Fruit fly (Drosophila melanogaster) whole organism, embryonic: Measurements from ENCODE around the gene eys.

Source experiments
- Aef1 ChIP-seq: fragments of 200-800 bp; sonication (Bioruptor generic); IDR thresholded peaks from 3 replicates; pipeline ENCODE4 v1.3.6; 2022; ENCODE audit warnings: missing biosample characterization, missing genetic modification characterization
- B-H1 ChIP-seq: fragments of 200-800 bp; sonication (Bioruptor generic); IDR thresholded peaks from 3 replicates; pipeline ENCODE4 v1.3.6; 2022; ENCODE audit warnings: missing biosample characterization, missing genetic modification characterization
- BEAF-32 ChIP-seq: fragments of 200-800 bp; sonication (Bioruptor generic); optimal IDR thresholded peaks from 3 replicates; lab custom pipeline; 2017; ENCODE audit warnings: missing biosample characterization, missing genetic modification characterization, mild to moderate bottlenecking, moderate library complexity, missing genetic modification reagents
- BtbVII ChIP-seq: fragments of 200-800 bp; sonication (Bioruptor generic); optimal IDR thresholded peaks from 3 replicates; lab custom pipeline; 2017; ENCODE audit warnings: missing biosample characterization, mild to moderate bottlenecking, missing genetic modification characterization
- CG10209 ChIP-seq: fragments of 200-800 bp; sonication (Bioruptor generic); optimal IDR thresholded peaks from 3 replicates; lab custom pipeline; 2017; ENCODE audit warnings: missing biosample characterization, mild to moderate bottlenecking, missing genetic modification characterization, missing genetic modification reagents
- CG11504 ChIP-seq: fragments of 200-800 bp; sonication (Bioruptor generic); optimal IDR thresholded peaks from 3 replicates; lab custom pipeline; 2019; ENCODE audit warnings: missing biosample characterization, mild to moderate bottlenecking, missing genetic modification characterization, moderate library complexity
- CG12391 ChIP-seq: fragments of 200-800 bp; sonication (Bioruptor generic); optimal IDR thresholded peaks from 3 replicates; lab custom pipeline; 2018; ENCODE audit warnings: missing biosample characterization, mild to moderate bottlenecking, missing genetic modification characterization, moderate library complexity
- CG12659 ChIP-seq: fragments of 200-800 bp; sonication (Bioruptor generic); optimal IDR thresholded peaks from 3 replicates; lab custom pipeline; 2017; ENCODE audit warnings: mild to moderate bottlenecking, missing biosample characterization, missing genetic modification reagents, missing genetic modification characterization
- CG14014 ChIP-seq: fragments of 200-800 bp; sonication (Bioruptor generic); IDR thresholded peaks from 2 replicates; pipeline ENCODE4 v1.3.6; 2022; ENCODE audit warnings: missing biosample characterization, missing genetic modification characterization
- CG1602 ChIP-seq: fragments of 200-800 bp; sonication (Bioruptor generic); optimal IDR thresholded peaks from 3 replicates; lab custom pipeline; 2016; ENCODE audit warnings: missing biosample characterization, missing genetic modification characterization
- CG17328 ChIP-seq: fragments of 200-800 bp; sonication (Bioruptor generic); IDR thresholded peaks from 2 replicates; pipeline ENCODE4 v1.3.6; 2022; ENCODE audit warnings: missing biosample characterization, missing genetic modification characterization
- CG17359 ChIP-seq: fragments of 200-800 bp; sonication (Bioruptor generic); optimal IDR thresholded peaks from 3 replicates; lab custom pipeline; 2018; ENCODE audit warnings: missing biosample characterization, mild to moderate bottlenecking, missing genetic modification characterization, moderate library complexity
- CG18011 ChIP-seq: fragments of 200-800 bp; sonication (Bioruptor generic); optimal IDR thresholded peaks from 2 replicates; lab custom pipeline; 2017; ENCODE audit warnings: missing biosample characterization, missing genetic modification characterization, mild to moderate bottlenecking, moderate library complexity, missing genotype
- CG18619 ChIP-seq: fragments of 200-800 bp; sonication (Bioruptor generic); optimal IDR thresholded peaks from 3 replicates; lab custom pipeline; 2017; ENCODE audit warnings: missing biosample characterization, mild to moderate bottlenecking, missing genetic modification characterization
- CG31224 ChIP-seq: fragments of 200-800 bp; sonication (Bioruptor generic); IDR thresholded peaks from 2 replicates; pipeline ENCODE4 v1.3.6; 2022; ENCODE audit warnings: missing biosample characterization, missing genetic modification characterization
- CG3281 ChIP-seq: fragments of 200-800 bp; sonication (Bioruptor generic); optimal IDR thresholded peaks from 3 replicates; lab custom pipeline; 2017; ENCODE audit warnings: missing biosample characterization, mild to moderate bottlenecking, missing genetic modification characterization
- CG3838 ChIP-seq: fragments of 200-800 bp; sonication (Bioruptor generic); optimal IDR thresholded peaks from 3 replicates; lab custom pipeline; 2016; ENCODE audit warnings: missing biosample characterization, missing genetic modification characterization
- CG5245 ChIP-seq: fragments of 200-800 bp; sonication (Bioruptor generic); optimal IDR thresholded peaks from 3 replicates; lab custom pipeline; 2016; ENCODE audit warnings: missing biosample characterization, missing genetic modification characterization
- CG7372 ChIP-seq: fragments of 200-800 bp; sonication (Bioruptor generic); IDR thresholded peaks from 2 replicates; pipeline ENCODE4 v1.3.6; 2022; ENCODE audit warnings: missing biosample characterization, missing genetic modification characterization
- CG7839 ChIP-seq: fragments of 200-800 bp; sonication (Bioruptor generic); optimal IDR thresholded peaks from 3 replicates; lab custom pipeline; 2018; ENCODE audit warnings: missing biosample characterization, mild to moderate bottlenecking, missing genetic modification characterization, moderate library complexity
- CG8388 ChIP-seq: fragments of 200-800 bp; sonication (Bioruptor generic); optimal IDR thresholded peaks from 2 replicates; lab custom pipeline; 2019; ENCODE audit warnings: missing biosample characterization, mild to moderate bottlenecking, missing genetic modification characterization, moderate library complexity
- CG9727 ChIP-seq: fragments of 200-800 bp; sonication (Bioruptor generic); optimal IDR thresholded peaks from 3 replicates; lab custom pipeline; 2017; ENCODE audit warnings: missing biosample characterization, mild to moderate bottlenecking, missing genetic modification characterization
- Chrac-16 ChIP-seq: fragments of 200-800 bp; sonication (Bioruptor generic); optimal IDR thresholded peaks from 3 replicates; lab custom pipeline; 2016; ENCODE audit warnings: missing biosample characterization, missing genetic modification characterization
- Dek ChIP-seq: fragments of 200-800 bp; sonication (Bioruptor generic); optimal IDR thresholded peaks from 3 replicates; lab custom pipeline; 2019; ENCODE audit warnings: missing biosample characterization, mild to moderate bottlenecking, missing genetic modification characterization, moderate library complexity
- E2f2 ChIP-seq: fragments of 200-800 bp; sonication (Bioruptor generic); IDR thresholded peaks from 2 replicates; pipeline ENCODE4 v1.3.6; 2022; ENCODE audit warnings: missing biosample characterization, missing genetic modification characterization
- H15 ChIP-seq: fragments of 200-800 bp; sonication (Bioruptor generic); IDR thresholded peaks from 3 replicates; pipeline ENCODE4 v1.3.6; 2022; ENCODE audit warnings: missing biosample characterization, missing genetic modification characterization
- HHEX ChIP-seq: fragments of 200-800 bp; sonication (Bioruptor generic); optimal IDR thresholded peaks from 3 replicates; lab custom pipeline; 2017; ENCODE audit warnings: missing biosample characterization, mild to moderate bottlenecking, missing genetic modification characterization, missing genetic modification reagents
- Hmx ChIP-seq: fragments of 200-800 bp; sonication (Bioruptor generic); optimal IDR thresholded peaks from 2 replicates; lab custom pipeline; 2016; ENCODE audit warnings: missing biosample characterization, missing genetic modification characterization
- Hr39 ChIP-seq: fragments of >200 bp; optimal IDR thresholded peaks from 2 replicates; lab custom pipeline; 2017
- MBD-R2 ChIP-seq: fragments of 200-800 bp; sonication (Bioruptor generic); IDR thresholded peaks from 2 replicates; pipeline ENCODE4 v1.3.6; 2022; ENCODE audit warnings: missing biosample characterization, missing genetic modification characterization
- Meics ChIP-seq: fragments of 200-800 bp; sonication (Bioruptor generic); optimal IDR thresholded peaks from 2 replicates; lab custom pipeline; 2017; ENCODE audit warnings: missing biosample characterization, mild to moderate bottlenecking, missing genetic modification characterization
- NC2β ChIP-seq: fragments of 200-800 bp; sonication (Bioruptor generic); optimal IDR thresholded peaks from 2 replicates; lab custom pipeline; 2016; ENCODE audit warnings: missing biosample characterization, missing genetic modification characterization
- ci ChIP-seq: fragments of 200-800 bp; sonication (Bioruptor generic); IDR thresholded peaks from 3 replicates; pipeline ENCODE4 v1.3.6; 2022; ENCODE audit warnings: missing biosample characterization, missing genetic modification characterization
- exex ChIP-seq: fragments of 200-800 bp; sonication (Bioruptor generic); optimal IDR thresholded peaks from 4 replicates; lab custom pipeline; 2018; ENCODE audit warnings: missing biosample characterization, mild to moderate bottlenecking, missing genetic modification characterization, moderate library complexity
- gcm ChIP-seq: fragments of 200-800 bp; sonication (Bioruptor generic); optimal IDR thresholded peaks from 2 replicates; lab custom pipeline; 2019; ENCODE audit warnings: missing biosample characterization, mild to moderate bottlenecking, missing genetic modification characterization, moderate library complexity
- gem ChIP-seq: fragments of 200-800 bp; sonication (Bioruptor generic); optimal IDR thresholded peaks from 2 replicates; lab custom pipeline; 2019; ENCODE audit warnings: missing biosample characterization, mild to moderate bottlenecking, missing genetic modification characterization, moderate library complexity
- gt ChIP-seq: fragments of 200-800 bp; sonication (Bioruptor generic); IDR thresholded peaks from 2 replicates; pipeline ENCODE4 v1.3.6; 2022; ENCODE audit warnings: missing biosample characterization, missing genetic modification characterization
- ind ChIP-seq: fragments of 200-800 bp; sonication (Bioruptor generic); optimal IDR thresholded peaks from 3 replicates; lab custom pipeline; 2016; ENCODE audit warnings: missing biosample characterization, missing genetic modification characterization
- kay ChIP-seq: fragments of 200-800 bp; sonication (Bioruptor generic); optimal IDR thresholded peaks from 2 replicates; lab custom pipeline; 2016; ENCODE audit warnings: missing biosample characterization, missing genetic modification characterization
- kni ChIP-seq: fragments of 200-800 bp; sonication (Bioruptor generic); optimal IDR thresholded peaks from 3 replicates; lab custom pipeline; 2017; ENCODE audit warnings: mild to moderate bottlenecking, missing biosample characterization, missing genetic modification reagents, missing genetic modification characterization
- mirr ChIP-seq: fragments of 200-800 bp; sonication (Bioruptor generic); optimal IDR thresholded peaks from 3 replicates; lab custom pipeline; 2018; ENCODE audit warnings: missing biosample characterization, mild to moderate bottlenecking, missing genetic modification characterization
- pan ChIP-seq, 4 experiments: fragments of >200 bp in 3 of 4; fragments of 200-800 bp in 1 of 4; sonication (Bioruptor generic) in 1 of 4; optimal IDR thresholded peaks in 3 of 4; IDR thresholded peaks in 1 of 4; 2 replicates each; pipeline versions ENCODE4 v1.3.6 to Lab custom; 2017 to 2022; ENCODE audit warnings: missing biosample characterization in 2 of 4, missing genetic modification characterization in 2 of 4, mixed read lengths in 1 of 4
- phol ChIP-seq: fragments of 200-800 bp; sonication (Bioruptor generic); optimal IDR thresholded peaks from 3 replicates; lab custom pipeline; 2018; ENCODE audit warnings: missing biosample characterization, mild to moderate bottlenecking, missing genetic modification characterization, moderate library complexity
- pita ChIP-seq: fragments of 200-800 bp; sonication (Bioruptor generic); optimal IDR thresholded peaks from 2 replicates; lab custom pipeline; 2017; ENCODE audit warnings: missing biosample characterization, mild to moderate bottlenecking, missing genetic modification characterization
- pros ChIP-seq: fragments of 200-800 bp; sonication (Bioruptor generic); optimal IDR thresholded peaks from 3 replicates; lab custom pipeline; 2019; ENCODE audit warnings: missing biosample characterization, mild to moderate bottlenecking, missing genetic modification characterization, moderate library complexity
- row ChIP-seq: fragments of 200-800 bp; sonication (Bioruptor generic); IDR thresholded peaks from 3 replicates; pipeline ENCODE4 v1.3.6; 2022; ENCODE audit warnings: missing biosample characterization, missing genetic modification characterization
- sim ChIP-seq: fragments of 200-800 bp; sonication (Bioruptor generic); IDR thresholded peaks from 2 replicates; pipeline ENCODE4 v1.3.6; 2022; ENCODE audit warnings: missing biosample characterization, missing genetic modification characterization
- sqz ChIP-seq: fragments of 200-800 bp; sonication (Bioruptor generic); optimal IDR thresholded peaks from 3 replicates; lab custom pipeline; 2018; ENCODE audit warnings: missing biosample characterization, mild to moderate bottlenecking, missing genetic modification characterization
- tio ChIP-seq: fragments of 200-800 bp; sonication (Bioruptor generic); optimal IDR thresholded peaks from 2 replicates; lab custom pipeline; 2017; ENCODE audit warnings: missing biosample characterization, missing genetic modification characterization, inconsistent platforms
- unc-4 ChIP-seq: fragments of 200-800 bp; sonication (Bioruptor generic); IDR thresholded peaks from 2 replicates; pipeline ENCODE4 v1.3.6; 2022; ENCODE audit warnings: missing biosample characterization, missing genetic modification characterization; ENCODE audit not compliant: partially characterized antibody

The eys gene

DNA sequence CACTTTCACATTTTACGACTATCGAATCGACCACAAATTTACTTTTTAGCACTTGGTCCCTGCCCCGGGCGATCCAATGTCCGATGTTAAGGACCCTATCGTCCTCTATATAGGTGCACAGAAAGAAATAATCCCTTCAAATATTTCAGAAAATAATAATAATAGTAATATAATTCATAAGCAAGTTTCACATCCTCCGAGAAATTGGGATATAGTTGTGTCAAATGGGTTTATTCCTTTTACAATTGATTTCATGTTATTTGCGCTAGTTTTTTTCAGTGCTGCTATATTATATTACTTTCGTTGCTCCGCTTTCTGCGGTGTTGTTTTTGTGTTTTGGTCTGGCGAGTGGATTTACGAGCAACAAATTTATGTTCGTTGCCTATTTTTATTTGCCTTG, 37.0 kb downstream of the eys start (continued):
- TF ChIP-seq CG17328 (GFP tag; lab: Robert Waterston, UW): no peak
- TF ChIP-seq B-H1 (GFP tag; lab: Robert Waterston, UW): no peak
- no peak for TF ChIP-seq MBD-R2 (GFP tag; lab: Robert Waterston, UW)
- TF ChIP-seq CG12391: peak; percentile 45
- TF ChIP-seq CG14014 (GFP tag; lab: Robert Waterston, UW): peak; percentile 37; the same call in 1 of the 2 replicates
- TF ChIP-seq kay (GFP tag; lab: Kevin White, UChicago): no peak
- no peak for TF ChIP-seq gcm (GFP tag; lab: Kevin White, UChicago)
- peak; percentile 57 for TF ChIP-seq CG3281
- TF ChIP-seq ci (GFP tag; lab: Robert Waterston, UW): peak; percentile 58; the same call in 1 of the 3 replicates
- TF ChIP-seq Hmx (GFP tag; lab: Kevin White, UChicago): no peak
- TF ChIP-seq HHEX: peak; percentile 43
- TF ChIP-seq ind (GFP tag; lab: Kevin White, UChicago): peak; percentile 19
- TF ChIP-seq Meics (GFP tag; lab: Kevin White, UChicago): peak; percentile 62
- TF ChIP-seq CG31224 (GFP tag; lab: Robert Waterston, UW): no peak
- no peak for TF ChIP-seq sim (GFP tag; lab: Robert Waterston, UW)
- peak; percentile 20 for TF ChIP-seq CG18619 (GFP tag; lab: Kevin White, UChicago)
- peak; percentile 21; the same call in 1 of the 3 replicates for TF ChIP-seq Aef1 (GFP tag; lab: Robert Waterston, UW)
- TF ChIP-seq CG11504 (tag; lab: Kevin White, UChicago): peak; percentile 66
- peak; percentile 62 for TF ChIP-seq row (GFP tag; lab: Robert Waterston, UW)
- TF ChIP-seq gem (tag; lab: Kevin White, UChicago): no peak
- TF ChIP-seq CG12659 (GFP tag; lab: Kevin White, UChicago): peak; percentile 24
- TF ChIP-seq CG10209 (GFP tag; lab: Kevin White, UChicago): no peak
- TF ChIP-seq Chrac-16 (GFP tag; lab: Kevin White, UChicago): no peak
- TF ChIP-seq exex (tag; lab: Kevin White, UChicago): peak; percentile 12
- peak; percentile 13; the same call in 1 of the 2 replicates for TF ChIP-seq CG7372 (GFP tag; lab: Robert Waterston, UW)
- no peak for TF ChIP-seq CG8388 (GFP tag; lab: Kevin White, UChicago)
- peak; percentile 60 for TF ChIP-seq CG7839 (tag; lab: Kevin White, UChicago)
- peak; percentile 15 for TF ChIP-seq BtbVII (GFP tag; lab: Kevin White, UChicago)
- no peak for TF ChIP-seq gt
- TF ChIP-seq CG17359 (tag; lab: Kevin White, UChicago): no peak
- peak; percentile 20 for TF ChIP-seq Dek
- TF ChIP-seq CG1602 (GFP tag; lab: Kevin White, UChicago): no peak
- TF ChIP-seq CG3838 (GFP tag; lab: Kevin White, UChicago): no peak
- TF ChIP-seq pan (optimal IDR thresholded peaks at IDR 0.05; lab: Kevin White, UChicago): no peak
- peak in 1 of 2 experiments; percentile 48 for TF ChIP-seq pan (GFP tag; optimal IDR thresholded peaks at IDR 0.05 in 1 of 2, IDR thresholded peaks at IDR 0.05 in 1 of 2)

DNA sequence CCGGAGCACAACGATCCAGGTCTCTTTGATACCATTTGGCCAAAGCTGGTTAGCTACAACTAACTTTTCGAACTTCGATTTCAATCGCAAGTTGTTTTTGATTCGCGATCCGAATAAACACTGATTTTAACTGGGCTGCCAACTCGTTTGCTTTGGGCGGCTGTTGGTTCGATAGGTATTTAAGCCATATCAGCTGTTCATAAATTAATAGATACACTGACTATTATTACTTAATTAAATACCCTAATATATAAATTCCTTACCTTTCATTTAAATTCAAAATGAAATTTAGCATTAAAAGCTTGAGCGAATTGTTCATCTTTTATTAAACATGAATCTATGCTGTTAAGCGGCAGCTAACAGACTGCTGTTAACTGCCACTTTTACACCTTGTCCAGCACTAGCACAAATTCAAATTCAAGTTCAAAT, 45.8 kb downstream of the eys start, which contains the start of gene CG9967:
TSS of gene CG9967 (minus strand) at position 129 of the 429 bp plus-strand sequence.
- TF ChIP-seq phol (tag; lab: Kevin White, UChicago) (peak; percentile 28), gt (no peak), pros (GFP tag; lab: Kevin White, UChicago) (no peak), kni (no peak), BEAF-32 (GFP tag; lab: Kevin White, UChicago) (peak; percentile 63), MBD-R2 (GFP tag; lab: Robert Waterston, UW) (peak; percentile 69), H15 (GFP tag; lab: Robert Waterston, UW) (no peak), mirr (GFP tag; lab: Kevin White, UChicago) (no peak), unc-4 (GFP tag; lab: Robert Waterston, UW) (peak; percentile 51; the same call in 1 of the 2 replicates), NC2β (GFP tag; lab: Kevin White, UChicago) (no peak), Hr39 (lab: Kevin White, UChicago) (no peak), pita (GFP tag; lab: Kevin White, UChicago) (no peak), tio (GFP tag; lab: Kevin White, UChicago) (no peak), CG5245 (GFP tag; lab: Kevin White, UChicago) (no peak), CG9727 (no peak), sqz (GFP tag; lab: Kevin White, UChicago) (no peak), E2f2 (GFP tag; lab: Robert Waterston, UW) (peak; percentile 87), CG18011 (GFP tag; lab: Kevin White, UChicago) (no peak)
